Worm (Caenorhabditis elegans): ENCODE measurements around the gene R74.2.

Gene R74.2

ce11 chrIII:4237660-4238059 lies 49.7 kb downstream of the R74.2 start:
- TF ChIP-seq nhr-23 (tag; optimal IDR thresholded peaks at IDR 0.05) (peak; percentile 94), lin-15B (tag; optimal IDR thresholded peaks at IDR 0.05) (peak; percentile 60), pqm-1 (tag; optimal IDR thresholded peaks at IDR 0.05) (peak; percentile 89), nhr-77 (tag; optimal IDR thresholded peaks at IDR 0.05) (peak; percentile 49), ama-1 (optimal IDR thresholded peaks at IDR 0.05) (no peak), nhr-43 (tag; optimal IDR thresholded peaks at IDR 0.05; ENCODE audit: poor library complexity, severe bottlenecking) (peak; percentile 96), sea-2 (GFP tag; optimal IDR thresholded peaks at IDR 0.05) (peak; percentile 64), snpc-4 (tag; optimal IDR thresholded peaks at IDR 0.05) (peak; percentile 61), jun-1 (tag; optimal IDR thresholded peaks at IDR 0.05) (peak; percentile 97), unc-62 (GFP tag; optimal IDR thresholded peaks at IDR 0.05) (peak; percentile 85), daf-12 (tag; optimal IDR thresholded peaks at IDR 0.05) (peak; percentile 28), nhr-11 (tag; optimal IDR thresholded peaks at IDR 0.05) (peak; percentile 100), nhr-25 (tag; optimal IDR thresholded peaks at IDR 0.05) (peak; percentile 97), R02D3.7 (tag; optimal IDR thresholded peaks at IDR 0.05) (peak; percentile 69), unc-39 (tag; optimal IDR thresholded peaks at IDR 0.05) (no peak), pha-4 (tag; optimal IDR thresholded peaks at IDR 0.05) (peak; percentile 99), lin-39 (tag; optimal IDR thresholded peaks at IDR 0.05) (peak; percentile 89), ZK546.5 (tag; optimal IDR thresholded peaks at IDR 0.05) (no peak), ztf-4 (tag; optimal IDR thresholded peaks at IDR 0.05) (peak; percentile 12), aly-2 (tag; optimal IDR thresholded peaks at IDR 0.05) (no peak), nfya-1 (tag; optimal IDR thresholded peaks at IDR 0.05; ENCODE audit: insufficient read depth) (peak; percentile 91), tbx-2 (tag; optimal IDR thresholded peaks at IDR 0.05) (peak; percentile 76), mdl-1 (tag; optimal IDR thresholded peaks at IDR 0.05) (peak; percentile 93), fkh-10 (GFP tag; optimal IDR thresholded peaks at IDR 0.05) (peak; percentile 63), ceh-28 (tag; optimal IDR thresholded peaks at IDR 0.05) (peak; percentile 74), skn-1 (tag; optimal IDR thresholded peaks at IDR 0.05) (peak; percentile 55), ceh-82 (tag; optimal IDR thresholded peaks at IDR 0.05) (no peak), egl-27 (tag; optimal IDR thresholded peaks at IDR 0.05) (peak; percentile 76), ceh-9 (tag; optimal IDR thresholded peaks at IDR 0.05) (no peak), fos-1 (tag; optimal IDR thresholded peaks at IDR 0.05) (peak; percentile 81), egl-5 (tag; optimal IDR thresholded peaks at IDR 0.05) (peak; percentile 62), nhr-28 (tag; optimal IDR thresholded peaks at IDR 0.05) (no peak), hmg-11 (tag; optimal IDR thresholded peaks at IDR 0.05) (peak; percentile 82), elt-1 (tag; optimal IDR thresholded peaks at IDR 0.05) (peak; percentile 76), nhr-12 (tag; optimal IDR thresholded peaks at IDR 0.05) (no peak), lsy-12 (tag; optimal IDR thresholded peaks at IDR 0.05) (peak; percentile 97), elt-2 (tag; optimal IDR thresholded peaks at IDR 0.05) (peak; percentile 89)

Measured in whole organism, L3 larva.